Worm (Caenorhabditis elegans): ENCODE results near the gene rpoa-49.
A peak's percentile ranks its signal among the peaks of the same experiment; 100 is the strongest.

The rpoa-49 gene

ce11 chrII:41914-42313 lies 2.9 kb upstream of the rpoa-49 start, which contains the start of gene F23F1.10 (continued):
- TF ChIP-seq snpc-3.4 (tag; optimal IDR thresholded peaks at IDR 0.05) (no peak), ama-1 (optimal IDR thresholded peaks at IDR 0.05) (no peak), ama-1 (GFP tag; optimal IDR thresholded peaks at IDR 0.05) (peak in 1 of 2 experiments; percentile 31), ceh-91 (GFP tag; IDR thresholded peaks at IDR 0.05) (no peak), snpc-1.1 (tag; optimal IDR thresholded peaks at IDR 0.05; ENCODE audit: insufficient read depth) (no peak), B0261.1 (tag; optimal IDR thresholded peaks at IDR 0.05) (no peak), egl-44 (GFP tag; IDR thresholded peaks at IDR 0.05) (no peak), F49E8.2 (tag; optimal IDR thresholded peaks at IDR 0.05; ENCODE audit: insufficient read depth) (peak; percentile 44), tlf-1 (GFP tag; optimal IDR thresholded peaks at IDR 0.05) (peak; percentile 34), efl-1 (GFP tag; optimal IDR thresholded peaks at IDR 0.05) (peak; percentile 4), F55B11.4 (tag; optimal IDR thresholded peaks at IDR 0.05; ENCODE audit: borderline replicate concordance, insufficient read depth) (no peak), tbp1 (GFP tag; optimal IDR thresholded peaks at IDR 0.05) (peak; percentile 16), rec-8 (tag; optimal IDR thresholded peaks at IDR 0.05) (peak in 1 of 2 experiments; percentile 14)

DNA sequence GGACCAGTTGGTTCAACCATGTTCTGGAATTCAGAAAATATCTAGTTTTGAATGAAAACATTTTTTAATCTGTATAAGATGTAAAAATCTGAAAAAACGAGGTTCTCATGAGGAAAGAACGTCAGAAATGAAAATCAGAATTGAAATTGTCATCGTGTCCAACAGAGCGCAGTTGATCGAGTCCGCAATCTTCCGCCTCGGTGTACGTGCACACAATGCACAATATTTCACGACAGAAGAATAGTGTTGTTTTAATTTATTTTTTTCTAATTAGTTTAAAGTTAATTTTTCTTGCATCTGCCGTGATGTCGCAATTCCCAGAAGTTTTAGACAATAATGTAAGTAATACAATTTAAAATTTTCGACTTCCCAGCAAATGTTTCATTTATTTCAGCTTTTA lies 1.2 kb upstream of the rpoa-49 start, which contains the start of gene nfyc-1:
Gene nfyc-1 (plus strand): TSS at position 268 of the 400 bp plus-strand sequence.
- no peak for TF ChIP-seq nhr-179 (tag; optimal IDR thresholded peaks at IDR 0.05)
- no peak for TF ChIP-seq ztf-28 (GFP tag; IDR thresholded peaks at IDR 0.05)
- TF ChIP-seq snpc-1.3 (tag; optimal IDR thresholded peaks at IDR 0.05; ENCODE audit: insufficient read depth): no peak
- TF ChIP-seq B0035.1 (tag; optimal IDR thresholded peaks at IDR 0.05): no peak
- no peak for TF ChIP-seq hlh-26 (GFP tag; conservative IDR thresholded peaks at IDR 0.05)
- TF ChIP-seq hmg-20 (GFP tag; IDR thresholded peaks at IDR 0.05): no peak
- TF ChIP-seq Y53F4B.3 (GFP tag; IDR thresholded peaks at IDR 0.05): no peak
- peak in 1 of 2 experiments; percentile 19 for TF ChIP-seq let-607 (tag; optimal IDR thresholded peaks at IDR 0.05)
- no peak for TF ChIP-seq T07F8.4 (tag; optimal IDR thresholded peaks at IDR 0.05)
- no peak for TF ChIP-seq bed-2 (GFP tag; IDR thresholded peaks at IDR 0.05)
- TF ChIP-seq sptf-2 (GFP tag; optimal IDR thresholded peaks at IDR 0.05): no peak
- TF ChIP-seq ekl-4 (GFP tag; IDR thresholded peaks at IDR 0.05): no peak
- peak; percentile 66 for TF ChIP-seq D2030.7 (GFP tag; IDR thresholded peaks at IDR 0.05)
- peak; percentile 81 for TF ChIP-seq mcd-1 (GFP tag; IDR thresholded peaks at IDR 0.05)
- peak; percentile 27 for TF ChIP-seq efl-1 (GFP tag; optimal IDR thresholded peaks at IDR 0.05)
- TF ChIP-seq nhr-27 (tag; optimal IDR thresholded peaks at IDR 0.05): no peak
- TF ChIP-seq Y95B8A.8 (GFP tag; IDR thresholded peaks at IDR 0.05): no peak
- no peak for TF ChIP-seq nfyb-1 (GFP tag; IDR thresholded peaks at IDR 0.05)
- no peak for TF ChIP-seq madf-3 (GFP tag; IDR thresholded peaks at IDR 0.05)
- no peak for TF ChIP-seq cebp-1 (GFP tag; IDR thresholded peaks at IDR 0.05)
- peak; percentile 10 for TF ChIP-seq cebp-1 (tag; optimal IDR thresholded peaks at IDR 0.05)
- no peak for TF ChIP-seq F37B4.10 (GFP tag; IDR thresholded peaks at IDR 0.05)
- no peak for TF ChIP-seq nfya-2 (GFP tag; IDR thresholded peaks at IDR 0.05)
- no peak for TF ChIP-seq attf-3 (GFP tag; conservative IDR thresholded peaks at IDR 0.05)
- no peak for TF ChIP-seq unc-130 (GFP tag; optimal IDR thresholded peaks at IDR 0.05)
- TF ChIP-seq zfh-2 (GFP tag; conservative IDR thresholded peaks at IDR 0.05): no peak
- TF ChIP-seq sdz-38 (tag; optimal IDR thresholded peaks at IDR 0.05): no peak
- TF ChIP-seq F49E8.2 (tag; optimal IDR thresholded peaks at IDR 0.05; ENCODE audit: insufficient read depth): no peak
- no peak for TF ChIP-seq F57A8.1 (GFP tag; optimal IDR thresholded peaks at IDR 0.05)
- peak; percentile 27 for TF ChIP-seq lin-40 (tag; optimal IDR thresholded peaks at IDR 0.05)
- TF ChIP-seq bed-1 (GFP tag; IDR thresholded peaks at IDR 0.05): no peak
- TF ChIP-seq lsy-27 (tag; optimal IDR thresholded peaks at IDR 0.05; ENCODE audit: borderline replicate concordance, insufficient read depth): no peak
- TF ChIP-seq pha-4 (tag; optimal IDR thresholded peaks at IDR 0.05): no peak
- no peak for TF ChIP-seq sea-2 (GFP tag; IDR thresholded peaks at IDR 0.05)
- no peak for TF ChIP-seq ccch-3 (GFP tag; optimal IDR thresholded peaks at IDR 0.05)
- TF ChIP-seq B0019.2 (GFP tag; conservative IDR thresholded peaks at IDR 0.05): no peak

Data from whole organism, young adult.